Comparison of ENCODE assay signal across 5 worm cellular contexts in genomic region chrIV:12902430-12903110, ce11.
TF ChIP-seq lines count a peak whose summit lies in the region.

Gene K08D8.2, plus strand, starts transcription at chrIV:12903060.

TF ChIP-seq in whole organism, L1 larva, 84 proteins besides CTCF, POLR2A, EP300 and RAD21:
- peak; percentile 49 for TF ChIP-seq elt-2 (tag; optimal IDR thresholded peaks at IDR 0.05; lab: Kevin White, UChicago)
- TF ChIP-seq irx-1 (tag; optimal IDR thresholded peaks at IDR 0.05; lab: Kevin White, UChicago) = no peak
- no peak for TF ChIP-seq lin-13 (GFP tag; optimal IDR thresholded peaks at IDR 0.05; lab: Kevin White, UChicago)
- TF ChIP-seq ces-1 (GFP tag; optimal IDR thresholded peaks at IDR 0.05; lab: Kevin White, UChicago) = no peak

TF ChIP-seq in whole organism, L2 larva, 48 proteins besides CTCF, POLR2A, EP300 and RAD21:
- no peak for TF ChIP-seq elt-3 (tag; optimal IDR thresholded peaks at IDR 0.05; lab: Kevin White, UChicago)
- TF ChIP-seq ztf-1 (GFP tag; conservative IDR thresholded peaks at IDR 0.05; lab: Robert Waterston, UW) = no peak
- TF ChIP-seq nhr-21 (tag; optimal IDR thresholded peaks at IDR 0.05; lab: Kevin White, UChicago) = no peak
- peak; percentile 66 for TF ChIP-seq fos-1 (tag; optimal IDR thresholded peaks at IDR 0.05; lab: Kevin White, UChicago)

TF ChIP-seq in whole organism, L3 larva, 47 proteins besides CTCF, POLR2A, EP300 and RAD21:
- TF ChIP-seq elt-1 (tag; optimal IDR thresholded peaks at IDR 0.05; lab: Kevin White, UChicago) (no peak), elt-2 (tag; optimal IDR thresholded peaks at IDR 0.05; lab: Kevin White, UChicago) (peak; percentile 61)

TF ChIP-seq in whole organism, L4 larva, 104 proteins besides CTCF, POLR2A, EP300 and RAD21:
- TF ChIP-seq madf-5 (GFP tag; IDR thresholded peaks at IDR 0.05; lab: Robert Waterston, UW) (no peak), nhr-10 (tag; optimal IDR thresholded peaks at IDR 0.05; lab: Kevin White, UChicago) (no peak), ZK546.5 (tag; optimal IDR thresholded peaks at IDR 0.05; lab: Kevin White, UChicago) (no peak), Y105C5A.15 (GFP tag; IDR thresholded peaks at IDR 0.05; lab: Robert Waterston, UW) (no peak), nhr-11 (tag; optimal IDR thresholded peaks at IDR 0.05; lab: Kevin White, UChicago) (no peak), R02D3.7 (tag; optimal IDR thresholded peaks at IDR 0.05; lab: Kevin White, UChicago) (no peak), dmd-6 (GFP tag; IDR thresholded peaks at IDR 0.05; lab: Robert Waterston, UW) (peak; percentile 35; the same call in 1 of the 2 replicates), mdt-29 (GFP tag; IDR thresholded peaks at IDR 0.05; lab: Robert Waterston, UW) (no peak), tra-1 (GFP tag; IDR thresholded peaks at IDR 0.05; lab: Robert Waterston, UW) (no peak), pqm-1 (tag; optimal IDR thresholded peaks at IDR 0.05; lab: Kevin White, UChicago) (peak; percentile 10), hlh-11 (tag; optimal IDR thresholded peaks at IDR 0.05; lab: Kevin White, UChicago) (no peak)

TF ChIP-seq in whole organism, young adult, 124 proteins besides CTCF, POLR2A, EP300 and RAD21:
- peak; percentile 37 for TF ChIP-seq nhr-80 (tag; optimal IDR thresholded peaks at IDR 0.05; lab: Kevin White, UChicago)
- 0 out of 2 replicates have a peak, but pooled peaks have one; percentile 23 for TF ChIP-seq cebp-1 (GFP tag; IDR thresholded peaks at IDR 0.05; lab: Robert Waterston, UW)
- TF ChIP-seq cebp-1 (tag; optimal IDR thresholded peaks at IDR 0.05; lab: Kevin White, UChicago) = peak; percentile 10
- no peak for TF ChIP-seq ceh-100 (GFP tag; IDR thresholded peaks at IDR 0.05; lab: Robert Waterston, UW)
